Worm (Caenorhabditis elegans) whole organism, midembryonic: Measurements from ENCODE around the gene T19C3.5.

ENCODE experiments used
- T22C8.4 ChIP-seq: fragments of 200-800 bp; sonication (Bioruptor generic); IDR thresholded peaks from 2 replicates; pipeline ENCODE4 v1.3.6; 2022; ENCODE audit warnings: missing genetic modification characterization, missing compliant biosample characterization
- cog-1 ChIP-seq: sonication (generic microtip); optimal IDR thresholded peaks from 2 replicates; lab custom pipeline; 2016; ENCODE audit warnings: missing genetic modification characterization, missing compliant biosample characterization
- flt-1 ChIP-seq: fragments of 200-800 bp; sonication (Bioruptor generic); IDR thresholded peaks from 2 replicates; pipeline ENCODE4 v1.3.6; 2022; ENCODE audit warnings: missing genetic modification characterization, missing compliant biosample characterization
- klf-2 ChIP-seq: fragments of 200-800 bp; sonication (Bioruptor generic); conservative IDR thresholded peaks from 2 replicates; pipeline ENCODE4 v1.3.6; 2022; ENCODE audit warnings: missing genetic modification reagents, missing genetic modification characterization, missing compliant biosample characterization
- med-1 ChIP-seq: sonication (generic microtip); optimal IDR thresholded peaks from 2 replicates; lab custom pipeline; 2017; ENCODE audit warnings: missing genetic modification characterization, mild to moderate bottlenecking, missing compliant biosample characterization, antibody characterized with exemption, missing genetic modification reagents; ENCODE audit not compliant: insufficient read depth
- ref-1 ChIP-seq: fragments of 200-800 bp; sonication (Bioruptor generic); conservative IDR thresholded peaks from 2 replicates; pipeline ENCODE4 v1.3.6; 2022; ENCODE audit warnings: missing genetic modification reagents, missing genetic modification characterization, missing compliant biosample characterization
- tab-1 ChIP-seq: fragments of 200-800 bp; sonication (Bioruptor generic); IDR thresholded peaks from 2 replicates; pipeline ENCODE4 v1.3.6; 2022; ENCODE audit warnings: missing genetic modification characterization, missing compliant biosample characterization
- ztf-23 ChIP-seq: fragments of 200-800 bp; sonication (Bioruptor generic); IDR thresholded peaks from 2 replicates; pipeline ENCODE4 v1.3.6; 2022; ENCODE audit warnings: missing genetic modification reagents, missing genetic modification characterization, missing compliant biosample characterization
- ztf-29 ChIP-seq: fragments of 200-800 bp; sonication (Bioruptor generic); IDR thresholded peaks from 2 replicates; pipeline ENCODE4 v1.3.6; 2022; ENCODE audit warnings: missing genetic modification reagents, missing genetic modification characterization, missing compliant biosample characterization

T19C3.5 gene

DNA sequence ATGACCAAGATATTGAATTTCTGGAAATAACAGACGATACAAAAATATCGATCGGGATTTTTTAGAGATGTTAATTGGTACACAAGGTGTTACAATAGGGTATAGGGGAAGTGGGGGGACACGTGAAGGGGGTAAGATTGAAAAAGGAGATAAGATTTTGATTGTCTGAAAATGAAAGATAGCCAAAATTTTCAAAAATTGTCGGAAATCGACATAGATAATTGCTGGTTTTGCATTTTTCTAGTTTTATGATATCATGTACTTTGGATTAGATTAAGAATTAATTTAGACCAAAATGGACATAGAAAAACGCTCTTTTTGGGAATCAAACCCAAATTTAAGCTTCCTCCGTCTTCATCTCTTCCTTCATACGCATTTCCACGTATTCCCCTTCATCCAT lies at the start of gene T19C3.5:
Gene T19C3.5 (minus strand): TSS at position 101 of the 400 bp plus-strand sequence.
- TF ChIP-seq ztf-23 (GFP tag; lab: Robert Waterston, UW): no peak
- no peak for TF ChIP-seq T22C8.4 (GFP tag; lab: Robert Waterston, UW)
- TF ChIP-seq tab-1 (GFP tag; lab: Robert Waterston, UW): no peak
- TF ChIP-seq cog-1: no peak
- TF ChIP-seq ztf-29 (GFP tag; lab: Robert Waterston, UW): no peak
- no peak for TF ChIP-seq klf-2 (GFP tag; lab: Robert Waterston, UW)
- TF ChIP-seq flt-1 (GFP tag; lab: Robert Waterston, UW): no peak

DNA sequence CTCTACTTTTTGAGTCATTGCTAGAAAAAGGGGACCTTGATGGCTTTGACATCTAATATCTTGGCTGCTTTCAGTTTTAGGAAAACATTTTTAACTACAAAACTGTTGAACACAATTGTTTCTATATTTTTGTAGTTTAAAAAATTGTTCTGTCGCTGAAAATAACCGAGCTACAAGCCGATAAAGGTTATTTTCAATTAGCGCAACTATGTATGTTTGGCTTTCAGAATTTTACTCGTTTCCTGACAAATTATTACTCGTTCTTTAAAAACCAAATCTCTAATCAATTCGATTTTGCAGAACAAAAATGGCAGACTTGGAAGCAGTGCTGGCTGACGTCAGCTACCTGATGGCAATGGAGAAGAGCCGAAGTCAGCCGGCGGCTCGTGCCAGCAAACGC lies 48.1 kb upstream of the T19C3.5 start, which contains the start of gene grk-2:
Gene grk-2 (plus strand): TSS at position 301 of the 400 bp plus-strand sequence.
- TF ChIP-seq flt-1 (GFP tag; lab: Robert Waterston, UW) (no peak), ztf-29 (GFP tag; lab: Robert Waterston, UW) (no peak), cog-1 (no peak), med-1 (GFP tag; lab: Kevin White, UChicago) (no peak), ref-1 (GFP tag; lab: Robert Waterston, UW) (no peak), T22C8.4 (GFP tag; lab: Robert Waterston, UW) (no peak), klf-2 (GFP tag; lab: Robert Waterston, UW) (no peak), ztf-23 (GFP tag; lab: Robert Waterston, UW) (no peak), tab-1 (GFP tag; lab: Robert Waterston, UW) (no peak)

DNA sequence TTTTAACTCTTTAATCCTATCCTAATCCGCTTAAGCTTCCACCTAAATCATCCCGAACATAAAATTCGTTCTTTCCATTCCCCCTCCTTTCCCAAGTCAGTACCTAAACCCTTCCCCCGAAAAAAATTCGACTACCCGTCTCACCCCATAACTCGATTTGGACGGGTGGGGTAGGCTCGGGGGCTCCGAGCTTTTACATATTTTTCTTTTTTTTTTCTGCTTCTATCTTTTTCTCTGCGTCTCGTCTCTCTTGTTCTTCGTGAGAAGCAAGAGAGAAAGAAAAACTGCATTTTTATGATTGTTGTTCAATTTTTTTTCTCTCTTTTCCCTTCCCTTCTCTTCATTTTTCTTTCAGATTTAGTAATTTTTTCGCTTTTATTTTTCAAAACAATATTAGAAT lies 47.7 kb upstream of the T19C3.5 start:
- no peak for TF ChIP-seq T22C8.4 (GFP tag; lab: Robert Waterston, UW)
- no peak for TF ChIP-seq ztf-23 (GFP tag; lab: Robert Waterston, UW)
- TF ChIP-seq ztf-29 (GFP tag; lab: Robert Waterston, UW): no peak
- no peak for TF ChIP-seq tab-1 (GFP tag; lab: Robert Waterston, UW)
- TF ChIP-seq ref-1 (GFP tag; lab: Robert Waterston, UW): no peak
- TF ChIP-seq cog-1: no peak
- no peak for TF ChIP-seq med-1 (GFP tag; lab: Kevin White, UChicago)
- TF ChIP-seq flt-1 (GFP tag; lab: Robert Waterston, UW): no peak
- no peak for TF ChIP-seq klf-2 (GFP tag; lab: Robert Waterston, UW)

DNA sequence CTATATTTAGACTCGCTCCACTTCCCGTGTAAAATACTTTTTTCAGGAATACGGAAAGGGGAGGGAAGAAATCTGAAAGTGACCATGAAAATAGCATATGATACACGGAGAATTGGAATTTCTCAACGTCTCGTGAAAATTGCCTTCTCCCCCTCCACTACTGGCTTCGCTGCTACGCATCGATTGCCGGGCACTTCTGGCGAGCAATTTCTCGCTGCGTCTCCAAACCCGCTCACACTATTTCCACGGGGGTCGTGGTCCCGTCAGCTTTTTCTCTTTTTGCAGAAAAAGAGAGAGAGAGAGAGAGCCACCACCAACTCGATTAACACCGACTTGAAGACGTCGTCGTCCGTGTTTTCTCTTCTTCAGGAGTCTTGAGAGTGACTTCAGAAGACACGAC lies 43.3 kb upstream of the T19C3.5 start:
- TF ChIP-seq T22C8.4 (GFP tag; lab: Robert Waterston, UW) (0 out of 2 replicates have a peak, but pooled peaks have one; percentile 11), ztf-29 (GFP tag; lab: Robert Waterston, UW) (no peak)

DNA sequence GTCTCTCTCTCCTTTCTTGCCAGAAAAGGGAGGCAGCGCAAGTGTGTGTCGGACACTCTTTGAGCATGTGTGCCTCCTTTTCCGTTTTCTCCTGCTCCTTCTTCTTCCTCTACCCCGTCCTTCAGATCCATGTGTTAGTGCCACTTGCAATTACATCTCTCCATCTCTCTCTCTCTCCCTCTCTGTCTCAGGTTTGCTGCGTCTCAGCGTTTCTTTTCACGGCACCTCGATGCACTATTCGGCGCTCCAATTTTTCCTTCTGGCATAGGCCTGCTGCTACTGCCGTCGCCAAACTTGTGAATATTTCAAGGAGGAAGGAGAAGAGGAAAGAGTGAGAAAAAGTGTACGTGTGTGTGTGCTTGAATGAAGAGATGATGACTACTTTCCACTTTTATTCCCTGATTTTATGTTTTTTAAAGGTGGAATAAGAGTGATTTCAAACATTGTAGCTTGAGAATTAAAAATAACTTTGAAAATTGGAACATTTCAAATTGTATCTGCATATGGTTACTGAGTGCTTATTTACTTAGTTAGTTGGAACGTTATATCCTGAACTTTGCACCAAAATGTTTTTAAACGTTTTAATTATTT lies 40.7 kb upstream of the T19C3.5 start, which contains the start of gene W02B3.3:
Gene W02B3.3 (minus strand): TSS at position 131 of the 591 bp plus-strand sequence.
- TF ChIP-seq T22C8.4 (GFP tag; lab: Robert Waterston, UW) (no peak), med-1 (GFP tag; lab: Kevin White, UChicago) (no peak), ztf-23 (GFP tag; lab: Robert Waterston, UW) (0 out of 2 replicates have a peak, but pooled peaks have one; percentile 46), cog-1 (peak; percentile 42), tab-1 (GFP tag; lab: Robert Waterston, UW) (no peak), ztf-29 (GFP tag; lab: Robert Waterston, UW) (no peak), klf-2 (GFP tag; lab: Robert Waterston, UW) (no peak), ref-1 (GFP tag; lab: Robert Waterston, UW) (no peak), flt-1 (GFP tag; lab: Robert Waterston, UW) (no peak)

DNA sequence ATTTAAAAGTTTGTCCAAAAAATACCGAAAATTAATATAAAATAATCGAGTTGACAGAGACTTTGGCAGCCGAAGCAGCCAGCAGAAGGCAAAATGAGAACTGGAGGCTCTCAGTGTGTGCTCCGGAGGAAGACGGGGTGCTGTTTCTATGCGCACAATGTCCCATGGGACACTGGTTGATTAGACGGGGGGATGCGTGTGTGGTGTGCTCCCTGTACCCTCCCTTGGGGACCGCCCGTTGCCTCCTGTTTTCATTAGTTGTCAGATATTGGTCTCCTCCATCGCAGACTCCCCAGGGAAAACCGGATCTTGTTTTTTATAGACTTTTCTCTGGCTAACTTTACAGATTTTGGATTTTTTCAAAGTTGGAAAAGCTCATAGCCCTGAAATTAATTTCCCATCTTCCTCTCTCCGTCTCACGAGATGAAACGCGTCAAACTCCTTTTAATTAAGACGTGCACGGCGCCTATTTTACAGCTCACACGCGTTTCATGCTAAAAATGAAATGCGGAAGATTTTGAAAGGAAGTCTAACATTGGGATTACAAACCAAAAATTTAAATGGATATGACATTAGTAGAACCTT lies 37.5 kb upstream of the T19C3.5 start, which contains the start of gene C09F5.3:
Gene C09F5.3 (minus strand): TSS at position 94 of the 585 bp plus-strand sequence.
- TF ChIP-seq tab-1 (GFP tag; lab: Robert Waterston, UW) (no peak), T22C8.4 (GFP tag; lab: Robert Waterston, UW) (no peak), ztf-23 (GFP tag; lab: Robert Waterston, UW) (no peak)

DNA sequence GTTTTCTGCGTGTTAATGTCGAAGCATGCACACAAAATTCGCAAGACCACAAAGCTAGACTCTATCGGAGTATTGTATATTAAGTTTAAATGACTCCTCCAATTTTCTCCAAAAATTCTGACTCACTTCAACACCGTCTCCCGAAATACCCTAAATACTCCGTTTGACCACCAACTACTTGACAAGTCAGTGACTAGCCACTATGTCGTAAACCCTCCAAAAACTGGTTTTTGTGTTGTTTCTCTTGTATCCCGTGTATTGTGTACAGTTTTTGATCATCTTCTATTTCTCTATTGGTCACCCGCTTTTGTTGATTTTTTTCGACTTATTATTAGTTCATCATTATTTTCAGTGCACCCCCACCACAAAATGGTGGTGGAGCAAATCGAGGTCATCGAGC lies 30.6 kb upstream of the T19C3.5 start, which contains the start of gene C09F5.1:
Gene C09F5.1 (plus strand): TSS at position 353 of the 400 bp plus-strand sequence.
- TF ChIP-seq ref-1 (GFP tag; lab: Robert Waterston, UW) (no peak), tab-1 (GFP tag; lab: Robert Waterston, UW) (no peak), flt-1 (GFP tag; lab: Robert Waterston, UW) (no peak), med-1 (GFP tag; lab: Kevin White, UChicago) (no peak), klf-2 (GFP tag; lab: Robert Waterston, UW) (no peak), ztf-23 (GFP tag; lab: Robert Waterston, UW) (no peak), cog-1 (no peak), ztf-29 (GFP tag; lab: Robert Waterston, UW) (no peak)

DNA sequence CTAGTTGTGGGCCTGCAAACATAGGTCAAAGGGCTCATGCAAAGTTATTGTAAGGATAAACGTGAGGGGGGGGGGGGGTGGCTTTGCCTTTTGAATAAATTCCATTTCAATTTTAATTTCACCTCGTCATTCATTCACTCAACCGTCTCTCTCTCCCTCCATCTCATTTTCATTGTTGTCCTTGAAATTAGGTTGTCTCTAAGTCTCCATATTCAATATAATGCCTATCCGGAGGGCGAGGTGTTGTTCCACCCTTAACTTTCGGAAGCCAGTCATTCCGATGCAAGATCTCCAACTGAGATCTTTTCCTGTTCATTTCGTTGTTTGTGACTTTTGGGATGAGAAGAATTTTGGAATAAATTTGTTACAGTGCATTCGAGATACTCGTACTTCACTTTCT lies 29.5 kb upstream of the T19C3.5 start:
- TF ChIP-seq flt-1 (GFP tag; lab: Robert Waterston, UW): no peak
- TF ChIP-seq klf-2 (GFP tag; lab: Robert Waterston, UW): no peak
- no peak for TF ChIP-seq cog-1
- TF ChIP-seq ztf-23 (GFP tag; lab: Robert Waterston, UW): no peak
- no peak for TF ChIP-seq T22C8.4 (GFP tag; lab: Robert Waterston, UW)
- TF ChIP-seq ref-1 (GFP tag; lab: Robert Waterston, UW): no peak
- TF ChIP-seq ztf-29 (GFP tag; lab: Robert Waterston, UW): no peak
- TF ChIP-seq med-1 (GFP tag; lab: Kevin White, UChicago): no peak

DNA sequence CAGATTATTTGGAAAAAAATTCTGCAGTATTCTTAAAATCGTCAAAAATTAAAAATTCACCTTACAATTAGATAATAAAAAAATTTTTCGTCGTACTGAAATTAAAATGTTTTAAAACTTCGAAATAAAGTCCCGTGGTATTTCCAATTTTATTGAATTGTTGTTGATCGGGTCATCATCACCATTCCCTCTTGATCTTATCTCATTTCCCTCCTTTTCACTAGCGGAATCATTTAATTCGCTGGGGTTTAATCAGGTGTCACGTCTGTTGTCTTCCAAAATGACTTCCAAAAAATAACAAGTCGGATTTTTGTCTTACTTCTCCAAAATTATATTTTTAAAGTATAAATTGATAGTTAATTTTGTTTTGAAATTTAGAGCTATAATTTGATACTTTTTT lies 28.9 kb upstream of the T19C3.5 start:
- TF ChIP-seq ref-1 (GFP tag; lab: Robert Waterston, UW) (no peak), med-1 (GFP tag; lab: Kevin White, UChicago) (no peak), ztf-23 (GFP tag; lab: Robert Waterston, UW) (no peak), tab-1 (GFP tag; lab: Robert Waterston, UW) (no peak), ztf-29 (GFP tag; lab: Robert Waterston, UW) (no peak), flt-1 (GFP tag; lab: Robert Waterston, UW) (no peak)
